Fruit fly (Drosophila melanogaster) whole organism, embryonic: ENCODE measurements around the gene Cmtr1.
A peak's percentile ranks its signal among the peaks of the same experiment; 100 is the strongest.

Source experiments
- Antp ChIP-seq: fragments of 200-800 bp; sonication (Bioruptor generic); optimal IDR thresholded peaks from 3 replicates; lab custom pipeline; 2016; ENCODE audit warnings: missing biosample characterization, missing genetic modification characterization
- CG10543 ChIP-seq: fragments of 200-800 bp; sonication (Bioruptor generic); optimal IDR thresholded peaks from 3 replicates; lab custom pipeline; 2017; ENCODE audit warnings: missing biosample characterization, mild to moderate bottlenecking, missing genetic modification characterization, moderate library complexity
- CG11696 ChIP-seq: fragments of 200-800 bp; sonication (Bioruptor generic); IDR thresholded peaks from 2 replicates; pipeline ENCODE4 v1.3.6; 2022; ENCODE audit warnings: missing biosample characterization, missing genetic modification characterization
- CG1233 ChIP-seq: fragments of 200-800 bp; sonication (Bioruptor generic); optimal IDR thresholded peaks from 4 replicates; lab custom pipeline; 2018; ENCODE audit warnings: missing biosample characterization, mild to moderate bottlenecking, missing genetic modification characterization
- CG13287 ChIP-seq: fragments of 200-800 bp; sonication (Bioruptor generic); IDR thresholded peaks from 2 replicates; pipeline ENCODE4 v1.3.6; 2022; ENCODE audit warnings: missing biosample characterization, missing genetic modification characterization; ENCODE audit not compliant: partially characterized antibody
- CG13775 ChIP-seq: fragments of 200-800 bp; sonication (Bioruptor generic); optimal IDR thresholded peaks from 3 replicates; lab custom pipeline; 2017; ENCODE audit warnings: missing biosample characterization, mild to moderate bottlenecking, missing genetic modification characterization
- CG13894 ChIP-seq: fragments of 200-800 bp; sonication (Bioruptor generic); optimal IDR thresholded peaks from 3 replicates; lab custom pipeline; 2018; ENCODE audit warnings: missing biosample characterization, mild to moderate bottlenecking, missing genetic modification characterization, moderate library complexity
- CG15269 ChIP-seq: fragments of 200-800 bp; sonication (Bioruptor generic); optimal IDR thresholded peaks from 2 replicates; lab custom pipeline; 2018; ENCODE audit warnings: missing biosample characterization, mild to moderate bottlenecking, missing genetic modification characterization, moderate library complexity
- CG15479 ChIP-seq: fragments of 200-800 bp; sonication (Bioruptor generic); optimal IDR thresholded peaks from 3 replicates; lab custom pipeline; 2019; ENCODE audit warnings: missing biosample characterization, mild to moderate bottlenecking, missing genetic modification characterization, moderate library complexity
- CG15601 ChIP-seq: fragments of 200-800 bp; sonication (Bioruptor generic); optimal IDR thresholded peaks from 3 replicates; lab custom pipeline; 2019; ENCODE audit warnings: missing biosample characterization, mild to moderate bottlenecking, missing genetic modification characterization, moderate library complexity
- CG2875 ChIP-seq: fragments of 200-800 bp; sonication (Bioruptor generic); optimal IDR thresholded peaks from 2 replicates; lab custom pipeline; 2017; ENCODE audit warnings: missing biosample characterization, mild to moderate bottlenecking, missing genetic modification characterization, missing genetic modification reagents
- CG33557 ChIP-seq: fragments of 200-800 bp; sonication (Bioruptor generic); optimal IDR thresholded peaks from 2 replicates; lab custom pipeline; 2019; ENCODE audit warnings: missing biosample characterization, mild to moderate bottlenecking, missing genetic modification characterization, moderate library complexity
- CG34224 ChIP-seq: fragments of 200-800 bp; sonication (Bioruptor generic); IDR thresholded peaks from 3 replicates; pipeline ENCODE4 v1.3.6; 2022; ENCODE audit warnings: missing biosample characterization, missing genetic modification characterization; ENCODE audit not compliant: partially characterized antibody
- CG34376 ChIP-seq: fragments of 200-800 bp; sonication (Bioruptor generic); optimal IDR thresholded peaks from 2 replicates; lab custom pipeline; 2018; ENCODE audit warnings: missing biosample characterization, mild to moderate bottlenecking, missing genetic modification characterization
- CG8290 ChIP-seq, 3 experiments: fragments of 200-800 bp; sonication (Bioruptor generic); optimal IDR thresholded peaks; 2 replicates each; lab custom pipeline; 2016 to 2019; ENCODE audit warnings: missing biosample characterization in 3 of 3, missing genetic modification characterization in 3 of 3, mild to moderate bottlenecking in 2 of 3, moderate library complexity in 1 of 3
- CG8944 ChIP-seq: fragments of 200-800 bp; sonication (Bioruptor generic); optimal IDR thresholded peaks from 3 replicates; lab custom pipeline; 2016; ENCODE audit warnings: missing biosample characterization, missing genetic modification characterization
- CG9609 ChIP-seq: fragments of 200-800 bp; sonication (Bioruptor generic); optimal IDR thresholded peaks from 3 replicates; lab custom pipeline; 2016; ENCODE audit warnings: missing biosample characterization, missing genetic modification characterization
- CG9727 ChIP-seq: fragments of 200-800 bp; sonication (Bioruptor generic); optimal IDR thresholded peaks from 3 replicates; lab custom pipeline; 2017; ENCODE audit warnings: missing biosample characterization, mild to moderate bottlenecking, missing genetic modification characterization
- Dad ChIP-seq: fragments of 200-800 bp; sonication (Bioruptor generic); optimal IDR thresholded peaks from 3 replicates; lab custom pipeline; 2016; ENCODE audit warnings: missing biosample characterization, missing genetic modification characterization
- Dll ChIP-seq: fragments of 200-800 bp; sonication (Bioruptor generic); IDR thresholded peaks from 4 replicates; pipeline ENCODE4 v1.3.6; 2022; ENCODE audit warnings: missing biosample characterization, missing genetic modification characterization; ENCODE audit not compliant: partially characterized antibody
- Doc2 ChIP-seq: fragments of 200-800 bp; sonication (Bioruptor generic); IDR thresholded peaks from 2 replicates; pipeline ENCODE4 v1.3.6; 2022; ENCODE audit warnings: missing biosample characterization, missing genetic modification characterization
- Dref ChIP-seq: fragments of 200-800 bp; sonication (Bioruptor generic); IDR thresholded peaks from 2 replicates; pipeline ENCODE4 v1.3.6; 2022; ENCODE audit warnings: missing biosample characterization, missing genetic modification characterization
- E2f1 ChIP-seq: fragments of 200-800 bp; sonication (Bioruptor generic); IDR thresholded peaks from 2 replicates; pipeline ENCODE4 v1.3.6; 2022; ENCODE audit warnings: missing biosample characterization, missing genetic modification characterization
- Gug ChIP-seq: fragments of 200-800 bp; sonication (Bioruptor generic); IDR thresholded peaks from 4 replicates; pipeline ENCODE4 v1.3.6; 2022; ENCODE audit warnings: missing biosample characterization, missing genetic modification characterization
- HLHmδ ChIP-seq: fragments of 200-800 bp; sonication (Bioruptor generic); optimal IDR thresholded peaks from 2 replicates; lab custom pipeline; 2018; ENCODE audit warnings: missing biosample characterization, mild to moderate bottlenecking, missing genetic modification characterization, moderate library complexity
- HmgZ ChIP-seq: fragments of 200-800 bp; sonication (Bioruptor generic); optimal IDR thresholded peaks from 2 replicates; lab custom pipeline; 2018; ENCODE audit warnings: missing biosample characterization, mild to moderate bottlenecking, missing genetic modification characterization
- Mad ChIP-seq: fragments of 200-800 bp; sonication (Bioruptor generic); optimal IDR thresholded peaks from 2 replicates; lab custom pipeline; 2016; ENCODE audit warnings: missing biosample characterization, missing genetic modification characterization
- Max ChIP-seq: fragments of 200-800 bp; sonication (Bioruptor generic); optimal IDR thresholded peaks from 2 replicates; lab custom pipeline; 2016; ENCODE audit warnings: missing biosample characterization, mild to moderate bottlenecking, missing genetic modification characterization
- NC2α ChIP-seq: fragments of 200-800 bp; sonication (Bioruptor generic); optimal IDR thresholded peaks from 2 replicates; lab custom pipeline; 2016; ENCODE audit warnings: missing biosample characterization, missing genetic modification characterization
- Nf-YA ChIP-seq: fragments of 200-800 bp; sonication (Bioruptor generic); IDR thresholded peaks from 2 replicates; pipeline ENCODE4 v1.3.6; 2022; ENCODE audit warnings: missing biosample characterization, missing genetic modification characterization
- Oli ChIP-seq: fragments of 200-800 bp; sonication (Bioruptor generic); optimal IDR thresholded peaks from 2 replicates; lab custom pipeline; 2018; ENCODE audit warnings: missing biosample characterization, mild to moderate bottlenecking, missing genetic modification characterization, moderate library complexity
- Opbp ChIP-seq: fragments of 200-800 bp; sonication (Bioruptor generic); IDR thresholded peaks from 3 replicates; pipeline ENCODE4 v1.3.6; 2022; ENCODE audit warnings: missing biosample characterization, missing genetic modification characterization; ENCODE audit not compliant: partially characterized antibody
- bigmax ChIP-seq: fragments of 200-800 bp; sonication (Bioruptor generic); optimal IDR thresholded peaks from 2 replicates; lab custom pipeline; 2018; ENCODE audit warnings: missing biosample characterization, mild to moderate bottlenecking, missing genetic modification characterization
- chif ChIP-seq, 2 experiments: fragments of 200-800 bp; sonication (Bioruptor generic); optimal IDR thresholded peaks; 3 replicates each; lab custom pipeline; 2016; ENCODE audit warnings: missing biosample characterization in 2 of 2, missing genetic modification characterization in 2 of 2
- eyg ChIP-seq: fragments of 200-800 bp; sonication (Bioruptor generic); optimal IDR thresholded peaks from 3 replicates; lab custom pipeline; 2016; ENCODE audit warnings: missing biosample characterization, missing genetic modification characterization
- fru ChIP-seq: fragments of >200 bp; optimal IDR thresholded peaks from 2 replicates; lab custom pipeline; 2017
- ftz-f1 ChIP-seq: fragments of 200-800 bp; sonication (Bioruptor generic); optimal IDR thresholded peaks from 2 replicates; lab custom pipeline; 2016; ENCODE audit warnings: missing biosample characterization, missing genetic modification characterization
- gce ChIP-seq: fragments of 200-800 bp; sonication (Bioruptor generic); IDR thresholded peaks from 3 replicates; pipeline ENCODE4 v1.3.6; 2022; ENCODE audit warnings: missing biosample characterization, missing genetic modification characterization
- gcm2 ChIP-seq: fragments of 200-800 bp; sonication (Bioruptor generic); optimal IDR thresholded peaks from 2 replicates; lab custom pipeline; 2016; ENCODE audit warnings: missing biosample characterization, missing genetic modification characterization
- gem ChIP-seq: fragments of 200-800 bp; sonication (Bioruptor generic); optimal IDR thresholded peaks from 2 replicates; lab custom pipeline; 2019; ENCODE audit warnings: missing biosample characterization, mild to moderate bottlenecking, missing genetic modification characterization, moderate library complexity
- nom ChIP-seq: fragments of 200-800 bp; sonication (Bioruptor generic); optimal IDR thresholded peaks from 2 replicates; lab custom pipeline; 2017; ENCODE audit warnings: missing biosample characterization, missing genetic modification characterization, mild to moderate bottlenecking, moderate library complexity, missing genetic modification reagents
- pita ChIP-seq: fragments of 200-800 bp; sonication (Bioruptor generic); optimal IDR thresholded peaks from 2 replicates; lab custom pipeline; 2017; ENCODE audit warnings: missing biosample characterization, mild to moderate bottlenecking, missing genetic modification characterization
- pnt ChIP-seq: fragments of 200-800 bp; sonication (Bioruptor generic); optimal IDR thresholded peaks from 3 replicates; lab custom pipeline; 2016; ENCODE audit warnings: missing biosample characterization, missing genetic modification characterization
- rib ChIP-seq: fragments of 200-800 bp; sonication (Bioruptor generic); IDR thresholded peaks from 2 replicates; pipeline ENCODE4 v1.3.6; 2022; ENCODE audit warnings: missing biosample characterization, missing genetic modification characterization
- slbo ChIP-seq: fragments of 200-800 bp; sonication (Bioruptor generic); IDR thresholded peaks from 2 replicates; pipeline ENCODE4 v1.3.6; 2022; ENCODE audit warnings: missing biosample characterization, missing genetic modification characterization
- sug ChIP-seq: fragments of 200-800 bp; optimal IDR thresholded peaks from 2 replicates; lab custom pipeline; 2019; ENCODE audit warnings: missing biosample characterization, mild to moderate bottlenecking, missing genetic modification characterization, moderate library complexity
- tgo ChIP-seq: fragments of 200-800 bp; sonication (Bioruptor generic); IDR thresholded peaks from 3 replicates; pipeline ENCODE4 v1.3.6; 2022; ENCODE audit warnings: missing biosample characterization, missing genetic modification characterization
- tll ChIP-seq, 2 experiments: fragments of 200-800 bp in 1 of 2; fragments of >200 bp in 1 of 2; sonication (Bioruptor generic) in 1 of 2; optimal IDR thresholded peaks; 2 replicates each; lab custom pipeline; 2017 to 2019; ENCODE audit warnings: missing biosample characterization in 2 of 2, missing genetic modification characterization in 2 of 2, mild to moderate bottlenecking in 1 of 2, moderate library complexity in 1 of 2
- unpg ChIP-seq: fragments of 200-800 bp; sonication (Bioruptor generic); optimal IDR thresholded peaks from 3 replicates; lab custom pipeline; 2018; ENCODE audit warnings: missing biosample characterization, mild to moderate bottlenecking, missing genetic modification characterization, moderate library complexity
- yki ChIP-seq: fragments of >200 bp; optimal IDR thresholded peaks from 3 replicates; lab custom pipeline; 2018

The Cmtr1 gene

DNA sequence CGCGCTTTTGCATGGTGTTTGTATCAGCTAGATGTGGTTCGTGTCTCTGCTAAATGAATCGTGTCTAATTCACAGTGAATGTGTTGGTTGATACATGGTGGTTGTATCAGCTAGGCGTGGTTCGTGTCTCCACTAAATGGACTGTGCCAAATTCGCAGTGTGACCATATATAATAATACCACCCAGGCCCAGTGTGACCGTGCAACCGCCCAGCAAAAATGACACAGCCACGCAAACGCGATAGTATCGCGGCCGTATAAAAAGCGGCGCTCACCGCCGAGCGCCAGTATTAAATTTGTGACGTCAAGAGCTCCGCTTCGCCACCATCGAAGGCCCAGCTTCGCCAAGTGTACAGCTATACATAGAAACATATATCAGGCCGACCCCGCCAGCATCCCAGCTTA, 5.0 kb upstream of the Cmtr1 start, which contains the start of gene cib (continued):
- TF ChIP-seq CG2875 (GFP tag; lab: Kevin White, UChicago) (peak; percentile 22), Doc2 (GFP tag; lab: Robert Waterston, UW) (no peak), CG8290 (GFP tag; optimal IDR thresholded peaks at IDR 0.05; lab: Kevin White, UChicago) (peak; percentile 56), CG8290 (tag; optimal IDR thresholded peaks at IDR 0.05; lab: Kevin White, UChicago) (peak; percentile 48 to 95), CG13775 (GFP tag; lab: Kevin White, UChicago) (no peak), gcm2 (GFP tag; lab: Kevin White, UChicago) (no peak), Dll (GFP tag; lab: Robert Waterston, UW) (peak; percentile 78), Antp (peak; percentile 10), NC2α (GFP tag; lab: Kevin White, UChicago) (peak; percentile 67), Mad (GFP tag; lab: Kevin White, UChicago) (peak; percentile 18), Dad (GFP tag; lab: Kevin White, UChicago) (peak; percentile 53), Opbp (GFP tag; lab: Robert Waterston, UW) (peak; percentile 89), yki (lab: Kevin White, UChicago) (peak; percentile 24), CG8944 (GFP tag; lab: Kevin White, UChicago) (peak; percentile 15), CG9727 (GFP tag; lab: Kevin White, UChicago) (no peak), slbo (GFP tag; lab: Robert Waterston, UW) (peak; percentile 43; the same call in 1 of the 2 replicates), Max (GFP tag; lab: Kevin White, UChicago) (peak; percentile 51), nom (GFP tag; lab: Kevin White, UChicago) (peak; percentile 49), CG15601 (peak; percentile 65), rib (GFP tag; lab: Robert Waterston, UW) (0 out of 2 replicates have a peak, but pooled peaks have one; percentile 32), unpg (peak; percentile 22), HLHmδ (peak; percentile 14), chif (GFP tag; optimal IDR thresholded peaks at IDR 0.05; lab: Kevin White, UChicago) (peak in 1 of 2 experiments; percentile 6), CG9609 (GFP tag; lab: Kevin White, UChicago) (peak; percentile 16), CG34376 (GFP tag; lab: Kevin White, UChicago) (peak; percentile 60), Dref (GFP tag; lab: Robert Waterston, UW) (peak; percentile 53), sug (tag; lab: Kevin White, UChicago) (peak; percentile 63), CG1233 (GFP tag; lab: Kevin White, UChicago) (peak; percentile 9), CG11696 (peak; percentile 17), CG15269 (peak; percentile 31), gce (GFP tag; lab: Robert Waterston, UW) (peak; percentile 56; the same call in 1 of the 3 replicates), Gug (peak; percentile 19; the same call in 1 of the 4 replicates), tll (GFP tag; optimal IDR thresholded peaks at IDR 0.05; lab: Kevin White, UChicago) (no peak), bigmax (GFP tag; lab: Kevin White, UChicago) (peak; percentile 23), pnt (GFP tag; lab: Kevin White, UChicago) (no peak), CG33557 (GFP tag; lab: Kevin White, UChicago) (peak; percentile 31), ftz-f1 (GFP tag; lab: Kevin White, UChicago) (peak; percentile 55), Nf-YA (no peak), E2f1 (GFP tag; lab: Robert Waterston, UW) (no peak), eyg (GFP tag; lab: Kevin White, UChicago) (no peak), CG15479 (GFP tag; lab: Kevin White, UChicago) (no peak), tgo (GFP tag; lab: Robert Waterston, UW) (0 out of 3 replicates have a peak, but pooled peaks have one; percentile 16), CG34224 (GFP tag; lab: Robert Waterston, UW) (peak; percentile 69; the same call in 2 of the 3 replicates), CG13287 (GFP tag; lab: Robert Waterston, UW) (peak; percentile 85), CG10543 (peak; percentile 58), gem (tag; lab: Kevin White, UChicago) (no peak), pita (peak; percentile 100), Oli (tag; lab: Kevin White, UChicago) (no peak), fru (lab: Kevin White, UChicago) (no peak), HmgZ (peak; percentile 87), CG13894 (tag; lab: Kevin White, UChicago) (peak; percentile 57)
